Worm (Caenorhabditis elegans): ENCODE results near the gene asm-1.

DNA sequence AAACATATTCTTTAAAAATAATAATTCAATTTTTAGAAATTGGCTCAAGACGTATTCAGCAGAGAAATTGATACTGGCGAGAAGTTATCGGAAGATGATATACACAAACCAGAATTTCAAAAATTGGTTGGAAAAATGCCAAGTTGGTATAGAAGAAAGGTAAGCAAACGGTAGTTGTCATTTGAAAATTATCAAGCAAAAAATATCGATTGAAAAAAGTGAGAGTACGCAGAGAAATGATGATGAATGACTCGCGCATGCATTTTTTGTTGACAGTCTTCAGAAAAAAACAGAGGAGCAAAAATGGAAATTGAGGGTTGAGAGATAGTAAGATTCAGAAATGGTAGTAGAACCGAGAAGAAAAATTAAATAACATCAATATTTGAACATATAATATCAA is 23.1 kb downstream of the asm-1 start:
- TF ChIP-seq lsy-2 (tag; optimal IDR thresholded peaks at IDR 0.05) (no peak), zag-1 (tag; optimal IDR thresholded peaks at IDR 0.05) (no peak), fos-1 (tag; optimal IDR thresholded peaks at IDR 0.05) (no peak), nhr-111 (GFP tag; optimal IDR thresholded peaks at IDR 0.05) (no peak), hlh-30 (tag; optimal IDR thresholded peaks at IDR 0.05; ENCODE audit: insufficient read depth) (no peak), jun-1 (tag; optimal IDR thresholded peaks at IDR 0.05) (no peak)
